Worm (Caenorhabditis elegans) whole organism, L4/young adult: Measurements from ENCODE around the gene ugt-39.

Experiments
- W03F9.2 ChIP-seq: fragments of 150-350 bp; optimal IDR thresholded peaks from 2 replicates; lab custom pipeline; 2014; ENCODE audit warnings: missing biosample characterization, missing genetic modification characterization
- dao-5 ChIP-seq: sonication (generic microtip); optimal IDR thresholded peaks from 2 replicates; lab custom pipeline; 2016; ENCODE audit warnings: missing genotype, missing genetic modification characterization, moderate library complexity, missing compliant biosample characterization
- him-1 ChIP-seq: sonication (generic microtip); optimal IDR thresholded peaks from 2 replicates; lab custom pipeline; 2016; ENCODE audit warnings: missing genotype, missing genetic modification reagents, missing genetic modification characterization, missing compliant biosample characterization

ugt-39 gene

ce11 chrV:7142661-7143060 is 14.3 kb upstream of the ugt-39 start:
- TF ChIP-seq him-1 (no peak), dao-5 (no peak), W03F9.2 (no peak)

- TF ChIP-seq W03F9.2: no peak
- no peak for TF ChIP-seq him-1
- no peak for TF ChIP-seq dao-5
These were observed 11.6 kb upstream of the ugt-39 start, which contains the start of gene ugt-37 for ce11 chrV:7145250-7145850. Gene ugt-37, minus strand, starts transcription at chrV:7145318.

ce11 chrV:7147370-7147769 is 9.6 kb upstream of the ugt-39 start, which contains the start of gene ugt-38:
Gene ugt-38, minus strand, starts transcription at chrV:7147470.
- no peak for TF ChIP-seq W03F9.2
- no peak for TF ChIP-seq dao-5
- TF ChIP-seq him-1: no peak

ce11 chrV:7150570-7150969 is 6.4 kb upstream of the ugt-39 start, which contains the start of gene F10D2.8:
Gene F10D2.8, minus strand, starts transcription at chrV:7150714.
- TF ChIP-seq dao-5 (no peak), W03F9.2 (no peak), him-1 (no peak)

- no peak for TF ChIP-seq him-1
- no peak for TF ChIP-seq dao-5
- TF ChIP-seq W03F9.2: no peak
These were observed 3.9 kb upstream of the ugt-39 start, which contains the start of gene fat-7 for ce11 chrV:7153046-7153445. Gene fat-7, minus strand, starts transcription at chrV:7153146.

- no peak for TF ChIP-seq W03F9.2
- TF ChIP-seq dao-5: no peak
- no peak for TF ChIP-seq him-1
These were observed 863 bp upstream of the ugt-39 start, which contains the start of gene F10D2.10 for ce11 chrV:7156079-7156478. Gene F10D2.10, minus strand, starts transcription at chrV:7156179.

ce11 chrV:7159391-7159790 is 2.4 kb downstream of the ugt-39 start, which contains the start of gene str-204:
Gene str-204, plus strand, starts transcription at chrV:7159691.
- TF ChIP-seq W03F9.2 (no peak), him-1 (no peak), dao-5 (no peak)

- TF ChIP-seq W03F9.2: no peak
- no peak for TF ChIP-seq dao-5
These were observed 6.7 kb downstream of the ugt-39 start, which contains the start of gene ugt-41 for ce11 chrV:7163477-7164114. Gene ugt-41, minus strand, starts transcription at chrV:7163595.

- TF ChIP-seq dao-5 (no peak), him-1 (no peak), W03F9.2 (no peak)
These were observed 7.3 kb downstream of the ugt-39 start, which contains the start of gene srh-83 for ce11 chrV:7164210-7164609. Gene srh-83, plus strand, starts transcription at chrV:7164510.

ce11 chrV:7166709-7167108 is 9.8 kb downstream of the ugt-39 start, which contains the start of gene ugt-36:
Gene ugt-36, plus strand, starts transcription at chrV:7167009.
- TF ChIP-seq him-1: no peak
- TF ChIP-seq W03F9.2: no peak
- TF ChIP-seq dao-5: no peak

ce11 chrV:7175201-7175600 is 18.3 kb downstream of the ugt-39 start, which contains the start of gene lgc-39:
Gene lgc-39, plus strand, starts transcription at chrV:7175501.
- no peak for TF ChIP-seq W03F9.2
- no peak for TF ChIP-seq him-1
- TF ChIP-seq dao-5: no peak

- no peak for TF ChIP-seq him-1
- no peak for TF ChIP-seq W03F9.2
- TF ChIP-seq dao-5: no peak
These were observed 21.9 kb downstream of the ugt-39 start, which contains the start of gene cpsf-2 for ce11 chrV:7178843-7179242. Gene cpsf-2, plus strand, starts transcription at chrV:7179172.

- TF ChIP-seq W03F9.2: no peak
- no peak for TF ChIP-seq dao-5
- no peak for TF ChIP-seq him-1
These were observed 27.6 kb downstream of the ugt-39 start, which contains the start of gene pitr-5 for ce11 chrV:7184549-7184948. Gene pitr-5, plus strand, starts transcription at chrV:7184849.

ce11 chrV:7186599-7186998 is 29.7 kb downstream of the ugt-39 start:
- TF ChIP-seq him-1: no peak
- TF ChIP-seq dao-5: no peak
- no peak for TF ChIP-seq W03F9.2

- TF ChIP-seq him-1 (no peak), W03F9.2 (no peak), dao-5 (no peak)
These were observed 30.4 kb downstream of the ugt-39 start for ce11 chrV:7187295-7187694.

ce11 chrV:7193562-7193961 is 36.6 kb downstream of the ugt-39 start, which contains the start of gene F09G2.8:
Gene F09G2.8, minus strand, starts transcription at chrV:7193662.
- TF ChIP-seq W03F9.2 (no peak), dao-5 (no peak), him-1 (no peak)
